Worm (Caenorhabditis elegans) whole organism, L1 larva: ENCODE results near the gene B0281.4.
A peak's percentile ranks its signal among the peaks of the same experiment; 100 is the strongest.
"Not testable (repeated sequence)": the region's sequence is repeated elsewhere in the genome, so short reads cannot be mapped to it uniquely, and the experiment has no call there.

ENCODE experiments used
- C16A3.4 ChIP-seq: fragments of 150-350 bp; optimal IDR thresholded peaks from 2 replicates; lab custom pipeline; 2014; ENCODE audit warnings: missing biosample characterization, missing genetic modification characterization
- Y116A8C.19 ChIP-seq: sonication (generic microtip); optimal IDR thresholded peaks from 2 replicates; lab custom pipeline; 2016; ENCODE audit warnings: missing compliant biosample characterization, missing genetic modification characterization, borderline replicate concordance
- aha-1 ChIP-seq: fragments of 150-350 bp; optimal IDR thresholded peaks from 2 replicates; lab custom pipeline; 2014; ENCODE audit warnings: missing biosample characterization, missing genetic modification characterization
- alr-1 ChIP-seq: fragments of 200-800 bp; sonication (Bioruptor generic); optimal IDR thresholded peaks from 2 replicates; lab custom pipeline; 2018; ENCODE audit warnings: borderline replicate concordance, mild to moderate bottlenecking, missing genetic modification characterization, missing compliant biosample characterization
- ama-1 ChIP-seq: fragments of 150-350 bp; optimal IDR thresholded peaks from 2 replicates; lab custom pipeline; 2014
- blmp-1 ChIP-seq: fragments of 150-350 bp; optimal IDR thresholded peaks from 2 replicates; lab custom pipeline; 2014; ENCODE audit warnings: missing biosample characterization, missing genetic modification characterization
- ceh-63 ChIP-seq: fragments of 200-800 bp; sonication (Bioruptor generic); optimal IDR thresholded peaks from 2 replicates; lab custom pipeline; 2018; ENCODE audit warnings: mild to moderate bottlenecking, missing genetic modification characterization, missing compliant biosample characterization
- ceh-8 ChIP-seq: fragments of 200-800 bp; sonication (Bioruptor generic); optimal IDR thresholded peaks from 2 replicates; lab custom pipeline; 2018; ENCODE audit warnings: mild to moderate bottlenecking, missing genetic modification characterization, moderate library complexity, missing compliant biosample characterization
- ces-1 ChIP-seq: fragments of 150-350 bp; optimal IDR thresholded peaks from 2 replicates; lab custom pipeline; 2014; ENCODE audit warnings: missing biosample characterization, missing genetic modification reagents, missing genetic modification characterization
- dsc-1 ChIP-seq: sonication (generic microtip); optimal IDR thresholded peaks from 2 replicates; lab custom pipeline; 2016; ENCODE audit warnings: mild to moderate bottlenecking, missing genetic modification characterization, missing compliant biosample characterization
- efl-1 ChIP-seq, 4 experiments: fragments of 150-350 bp; optimal IDR thresholded peaks in 3 of 4; peaks in 1 of 4; 1 replicate in 1 of 4; 2 replicates in 3 of 4; lab custom pipeline; 2014; ENCODE audit warnings: missing biosample characterization in 2 of 4, missing genetic modification characterization in 2 of 4, missing genetic modification reagents in 2 of 4
- egl-13 ChIP-seq: sonication (generic microtip); optimal IDR thresholded peaks from 2 replicates; lab custom pipeline; 2016; ENCODE audit warnings: missing genotype, missing genetic modification reagents, missing genetic modification characterization, missing compliant biosample characterization
- elt-3 ChIP-seq, 6 experiments: fragments of 150-350 bp in 1 of 6; sonication (generic microtip); optimal IDR thresholded peaks; 2 replicates each; lab custom pipeline; 2017 to 2018; ENCODE audit warnings: missing biosample characterization in 6 of 6, missing genetic modification characterization in 6 of 6, inconsistent platforms in 1 of 6
- ets-5 ChIP-seq: fragments of 200-800 bp; sonication (Bioruptor generic); IDR thresholded peaks from 2 replicates; pipeline ENCODE4 v1.3.6; 2022; ENCODE audit warnings: missing genetic modification characterization, missing compliant biosample characterization
- fkh-10 ChIP-seq: sonication (generic microtip); optimal IDR thresholded peaks from 2 replicates; lab custom pipeline; 2017; ENCODE audit warnings: missing biosample characterization, missing genetic modification reagents, missing genetic modification characterization
- hlh-17 ChIP-seq: fragments of 200-800 bp; sonication (Bioruptor generic); optimal IDR thresholded peaks from 2 replicates; lab custom pipeline; 2018; ENCODE audit warnings: missing genetic modification characterization, mild to moderate bottlenecking, missing compliant biosample characterization, moderate library complexity, borderline replicate concordance
- hpl-2 ChIP-seq: fragments of 150-350 bp; optimal IDR thresholded peaks from 2 replicates; lab custom pipeline; 2014; ENCODE audit warnings: missing biosample characterization, missing genetic modification reagents, missing genetic modification characterization
- isw-1 ChIP-seq: fragments of 200-800 bp; sonication (Bioruptor generic); IDR thresholded peaks from 2 replicates; pipeline ENCODE4 v1.3.6; 2022; ENCODE audit warnings: missing genetic modification characterization, missing compliant biosample characterization
- lin-14 ChIP-seq: fragments of 200-800 bp; sonication (Bioruptor generic); optimal IDR thresholded peaks from 2 replicates; lab custom pipeline; 2018; ENCODE audit warnings: mild to moderate bottlenecking, missing genetic modification characterization, moderate library complexity, missing compliant biosample characterization
- lin-15B ChIP-seq: fragments of 150-350 bp; sonication (generic microtip); optimal IDR thresholded peaks from 3 replicates; lab custom pipeline; 2014; ENCODE audit warnings: missing biosample characterization, missing genetic modification characterization
- lin-39 ChIP-seq: fragments of 150-350 bp; optimal IDR thresholded peaks from 2 replicates; lab custom pipeline; 2014; ENCODE audit warnings: missing biosample characterization, missing genetic modification reagents, missing genetic modification characterization
- lir-3 ChIP-seq: sonication (generic microtip); optimal IDR thresholded peaks from 2 replicates; lab custom pipeline; 2016; ENCODE audit warnings: mild to moderate bottlenecking, missing genetic modification characterization, moderate library complexity, missing compliant biosample characterization; ENCODE audit not compliant: poor library complexity
- lsy-2 ChIP-seq, 2 experiments: fragments of 150-350 bp; optimal IDR thresholded peaks; 2 replicates each; lab custom pipeline; 2014; ENCODE audit warnings: missing biosample characterization in 2 of 2, missing genetic modification characterization in 2 of 2
- mab-9 ChIP-seq: fragments of 200-800 bp; sonication (Bioruptor generic); IDR thresholded peaks from 2 replicates; pipeline ENCODE4 v1.3.6; 2022; ENCODE audit warnings: missing genetic modification reagents, missing genetic modification characterization, missing compliant biosample characterization
- mdl-1 ChIP-seq, 2 experiments: fragments of 150-350 bp; optimal IDR thresholded peaks; 2 replicates each; lab custom pipeline; 2014 to 2017; ENCODE audit warnings: missing biosample characterization in 2 of 2, missing genetic modification characterization in 2 of 2, inconsistent platforms in 1 of 2
- nhr-11 ChIP-seq: fragments of 150-350 bp; optimal IDR thresholded peaks from 2 replicates; lab custom pipeline; 2014; ENCODE audit warnings: missing biosample characterization, missing genetic modification characterization
- nhr-76 ChIP-seq: sonication (generic microtip); optimal IDR thresholded peaks from 2 replicates; lab custom pipeline; 2017; ENCODE audit warnings: missing biosample characterization, missing genetic modification characterization
- nhr-77 ChIP-seq: fragments of 150-350 bp; optimal IDR thresholded peaks from 2 replicates; lab custom pipeline; 2014; ENCODE audit warnings: missing biosample characterization, missing genetic modification characterization
- nhr-85 ChIP-seq: sonication (generic microtip); peaks from one replicate; lab custom pipeline; 2016; ENCODE audit warnings: missing genetic modification characterization, inconsistent platforms, missing compliant biosample characterization
- nhr-90 ChIP-seq: sonication (generic microtip); optimal IDR thresholded peaks from 2 replicates; lab custom pipeline; 2016; ENCODE audit warnings: mild to moderate bottlenecking, missing genetic modification characterization, missing compliant biosample characterization; ENCODE audit not compliant: poor library complexity
- pax-3 ChIP-seq: fragments of 200-800 bp; sonication (Bioruptor generic); optimal IDR thresholded peaks from 2 replicates; lab custom pipeline; 2018; ENCODE audit warnings: mild to moderate bottlenecking, missing genetic modification characterization, moderate library complexity, missing compliant biosample characterization
- snpc-4 ChIP-seq: fragments of 150-350 bp; optimal IDR thresholded peaks from 2 replicates; lab custom pipeline; 2014; ENCODE audit warnings: missing biosample characterization, missing genetic modification characterization
- sox-4 ChIP-seq: sonication (generic microtip); optimal IDR thresholded peaks from 2 replicates; lab custom pipeline; 2016; ENCODE audit warnings: missing genetic modification characterization, missing compliant biosample characterization
- sptf-1 ChIP-seq: fragments of 150-350 bp; optimal IDR thresholded peaks from 2 replicates; lab custom pipeline; 2014; ENCODE audit warnings: missing biosample characterization, missing genetic modification characterization
- swsn-7 ChIP-seq: sonication (generic microtip); optimal IDR thresholded peaks from 2 replicates; lab custom pipeline; 2016; ENCODE audit warnings: missing genetic modification characterization, missing compliant biosample characterization
- unc-86 ChIP-seq: sonication (generic microtip); optimal IDR thresholded peaks from 2 replicates; lab custom pipeline; 2016; ENCODE audit warnings: missing genetic modification characterization, missing compliant biosample characterization
- zip-4 ChIP-seq: fragments of 200-800 bp; sonication (Bioruptor generic); optimal IDR thresholded peaks from 2 replicates; lab custom pipeline; 2018; ENCODE audit warnings: mild to moderate bottlenecking, missing genetic modification characterization, moderate library complexity, missing compliant biosample characterization
- ztf-4 ChIP-seq: fragments of 150-350 bp; optimal IDR thresholded peaks from 2 replicates; lab custom pipeline; 2014; ENCODE audit warnings: missing biosample characterization, missing genetic modification characterization

Gene B0281.4

DNA sequence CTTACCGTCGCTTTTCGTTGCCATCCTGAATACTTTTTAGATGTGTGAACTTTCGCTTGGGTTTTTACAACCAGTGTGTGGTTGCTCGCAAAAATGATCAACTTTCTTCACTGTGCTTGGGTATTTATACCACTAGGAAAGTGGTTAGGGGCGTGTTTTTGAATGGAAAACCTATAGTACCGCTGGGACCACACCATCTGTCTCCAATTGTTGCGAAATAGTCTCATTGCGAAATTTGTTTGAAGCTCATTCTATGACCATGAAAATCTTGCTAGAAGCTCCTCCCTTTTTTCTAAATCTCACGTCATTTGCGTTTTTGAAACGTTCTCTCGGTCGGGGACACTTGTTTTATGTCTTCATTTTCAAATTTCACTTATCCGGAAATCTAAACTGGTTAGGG, 9.8 kb downstream of the B0281.4 start, which contains the start of the genes K09F6.10 and K09F6.13:
Gene K09F6.10, minus strand, starts transcription at position 86 of the 400 bp plus-strand sequence.
Gene K09F6.13, plus strand, starts transcription at position 317 of the 400 bp plus-strand sequence.
- TF ChIP-seq lin-15B: no peak
- no peak for TF ChIP-seq elt-3 (tag; optimal IDR thresholded peaks at IDR 0.05; lab: Kevin White, UChicago)
- TF ChIP-seq isw-1 (GFP tag; lab: Robert Waterston, UW): peak; percentile 11; the same call in 1 of the 2 replicates
- no peak for TF ChIP-seq lin-39 (tag; lab: Kevin White, UChicago)
- no peak for TF ChIP-seq mab-9
- no peak for TF ChIP-seq lsy-2 (tag; optimal IDR thresholded peaks at IDR 0.05; lab: Kevin White, UChicago)
- no peak for TF ChIP-seq Y116A8C.19 (tag; lab: Kevin White, UChicago)
- TF ChIP-seq ets-5: 0 out of 2 replicates have a peak, but pooled peaks have one; percentile 77
- no peak for TF ChIP-seq ztf-4 (tag; lab: Kevin White, UChicago)
- TF ChIP-seq aha-1 (tag; lab: Kevin White, UChicago): no peak
- TF ChIP-seq nhr-76 (tag; lab: Kevin White, UChicago): no peak
- no peak for TF ChIP-seq sptf-1 (tag; lab: Kevin White, UChicago)
- no peak for TF ChIP-seq mdl-1 (tag; optimal IDR thresholded peaks at IDR 0.05; lab: Kevin White, UChicago)
- TF ChIP-seq alr-1 (tag; lab: Kevin White, UChicago): no peak
- TF ChIP-seq lin-14 (GFP tag; lab: Kevin White, UChicago): peak; percentile 21
- no peak for TF ChIP-seq nhr-90

DNA sequence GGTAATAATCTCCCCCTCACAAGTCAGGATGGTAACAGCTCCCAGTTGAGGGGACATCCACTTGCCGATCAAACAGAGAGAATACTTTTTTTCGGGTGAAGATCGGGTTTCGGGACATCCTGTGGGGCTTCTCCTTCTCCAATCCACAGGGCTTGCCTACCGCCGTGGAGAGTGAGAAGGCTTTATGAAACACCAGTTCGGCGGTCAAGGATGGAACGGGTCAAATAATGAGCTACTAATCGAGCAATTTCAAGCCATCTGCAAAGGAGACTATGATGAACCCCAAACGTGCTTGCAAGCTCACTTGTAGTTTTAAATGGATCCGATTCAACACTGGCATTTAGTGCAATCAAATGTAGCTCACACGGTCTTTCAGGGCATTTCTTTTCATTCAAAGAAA, 13.9 kb downstream of the B0281.4 start:
- TF ChIP-seq efl-1 (optimal IDR thresholded peaks at IDR 0.05; lab: Kevin White, UChicago) (no peak), efl-1 (GFP tag; optimal IDR thresholded peaks at IDR 0.05 in 1 of 2; lab: Kevin White, UChicago) (peak in 1 of 2 experiments; percentile 57), dsc-1 (tag; lab: Kevin White, UChicago) (no peak), lin-39 (tag; lab: Kevin White, UChicago) (no peak), lir-3 (no peak), C16A3.4 (tag; lab: Kevin White, UChicago) (no peak)

- TF ChIP-seq blmp-1, pax-3, nhr-77 (tag; lab: Kevin White, UChicago): not testable (repeated sequence)
- TF ChIP-seq, all 84 proteins: peak for 0; not testable (repeated sequence) for 84
Observed at ce11 chrII:2282599-2282998, 16.0 kb downstream of the B0281.4 start, which contains the start of gene K09F6.9. K09F6.9 (minus strand) TSS chrII:2282699.

ce11 chrII:2279839-2280238, 18.8 kb downstream of the B0281.4 start, which contains the start of gene K09F6.11:
K09F6.11 (plus strand) TSS chrII:2280139.
- TF ChIP-seq snpc-4 (tag; lab: Kevin White, UChicago): no peak
- no peak for TF ChIP-seq unc-86 (tag; lab: Kevin White, UChicago)
- TF ChIP-seq nhr-11 (tag; lab: Kevin White, UChicago): no peak
- TF ChIP-seq sox-4: no peak
- TF ChIP-seq hlh-17 (GFP tag; lab: Kevin White, UChicago): no peak
- no peak for TF ChIP-seq ama-1 (lab: Kevin White, UChicago)
- TF ChIP-seq egl-13 (tag; lab: Kevin White, UChicago): no peak
- no peak for TF ChIP-seq ceh-63 (GFP tag; lab: Kevin White, UChicago)
- no peak for TF ChIP-seq ceh-8 (GFP tag; lab: Kevin White, UChicago)
- no peak for TF ChIP-seq zip-4 (GFP tag; lab: Kevin White, UChicago)
- TF ChIP-seq fkh-10 (GFP tag; lab: Kevin White, UChicago): no peak
- no peak for TF ChIP-seq lir-3
- TF ChIP-seq nhr-85 (tag; lab: Kevin White, UChicago): no peak
- TF ChIP-seq lsy-2 (tag; optimal IDR thresholded peaks at IDR 0.05; lab: Kevin White, UChicago): no peak
- no peak for TF ChIP-seq ztf-4 (tag; lab: Kevin White, UChicago)
- TF ChIP-seq hpl-2 (GFP tag; lab: Kevin White, UChicago): no peak
- no peak for TF ChIP-seq pax-3 (tag; lab: Kevin White, UChicago)
- TF ChIP-seq ces-1 (GFP tag; lab: Kevin White, UChicago): no peak
- no peak for TF ChIP-seq swsn-7 (tag; lab: Kevin White, UChicago)
